Fruit fly (Drosophila melanogaster): Measurements from ENCODE around the gene CG14109.
A peak's percentile ranks its signal among the peaks of the same experiment; 100 is the strongest.

CG14109 gene

dm6 chr3L:13479609-13480240, 39.0 kb downstream of the CG14109 start (continued):
- TF ChIP-seq CG17361 (GFP tag; IDR thresholded peaks at IDR 0.05): peak; percentile 67; the same call in 2 of the 3 replicates
- peak; percentile 40 for TF ChIP-seq CG10147 (GFP tag; optimal IDR thresholded peaks at IDR 0.05)
- peak; percentile 60 for TF ChIP-seq CG18619 (GFP tag; optimal IDR thresholded peaks at IDR 0.05)
- peak; percentile 64 for TF ChIP-seq CG15269 (tag; optimal IDR thresholded peaks at IDR 0.05)
- no peak for TF ChIP-seq CG2875 (GFP tag; optimal IDR thresholded peaks at IDR 0.05)
- TF ChIP-seq crp (GFP tag; optimal IDR thresholded peaks at IDR 0.05): no peak
- peak; percentile 42; the same call in 1 of the 2 replicates for TF ChIP-seq CG9215 (GFP tag; IDR thresholded peaks at IDR 0.05)
- TF ChIP-seq Fer1 (GFP tag; optimal IDR thresholded peaks at IDR 0.05): peak; percentile 8
- TF ChIP-seq CG16815 (GFP tag; optimal IDR thresholded peaks at IDR 0.05): peak; percentile 18
- peak; percentile 42 for TF ChIP-seq CG11723 (GFP tag; optimal IDR thresholded peaks at IDR 0.05)
- TF ChIP-seq CG12659 (GFP tag; optimal IDR thresholded peaks at IDR 0.05): peak; percentile 57
- TF ChIP-seq wdn (GFP tag; IDR thresholded peaks at IDR 0.05): 0 out of 2 replicates have a peak, but pooled peaks have one; percentile 21
- peak; percentile 13; the same call in 1 of the 2 replicates for TF ChIP-seq seq (GFP tag; IDR thresholded peaks at IDR 0.05)
- peak; percentile 31 for TF ChIP-seq CG2712 (tag; optimal IDR thresholded peaks at IDR 0.05)
- TF ChIP-seq CG4730 (GFP tag; IDR thresholded peaks at IDR 0.05): no peak
- TF ChIP-seq bcd (GFP tag; optimal IDR thresholded peaks at IDR 0.05): peak; percentile 58
- peak; percentile 50 for TF ChIP-seq Dip3 (GFP tag; optimal IDR thresholded peaks at IDR 0.05)
- TF ChIP-seq NfI (GFP tag; optimal IDR thresholded peaks at IDR 0.05): peak; percentile 53
- TF ChIP-seq da (GFP tag; optimal IDR thresholded peaks at IDR 0.05): no peak
- TF ChIP-seq pan (optimal IDR thresholded peaks at IDR 0.05): no peak
- TF ChIP-seq pan (GFP tag; optimal IDR thresholded peaks at IDR 0.05 in 1 of 2, IDR thresholded peaks at IDR 0.05 in 1 of 2): peak in 1 of 2 experiments; percentile 62
- peak; percentile 40 for TF ChIP-seq CG15514 (GFP tag; optimal IDR thresholded peaks at IDR 0.05)
- TF ChIP-seq CG34224 (GFP tag; IDR thresholded peaks at IDR 0.05; ENCODE audit: partially characterized antibody): no peak
- peak; percentile 43 for TF ChIP-seq CG6813 (GFP tag; optimal IDR thresholded peaks at IDR 0.05)
- peak; percentile 46 for TF ChIP-seq CG12391 (tag; optimal IDR thresholded peaks at IDR 0.05)
- peak; percentile 41 for TF ChIP-seq CG10209 (GFP tag; optimal IDR thresholded peaks at IDR 0.05)
- TF ChIP-seq nau (GFP tag; optimal IDR thresholded peaks at IDR 0.05): no peak
- TF ChIP-seq stwl (tag; optimal IDR thresholded peaks at IDR 0.05): no peak
- TF ChIP-seq dan (GFP tag; IDR thresholded peaks at IDR 0.05): no peak
- TF ChIP-seq CG12219 (GFP tag; optimal IDR thresholded peaks at IDR 0.05): peak; percentile 31
- TF ChIP-seq abd-A (tag; optimal IDR thresholded peaks at IDR 0.05): peak; percentile 19
- TF ChIP-seq CG10654 (GFP tag; optimal IDR thresholded peaks at IDR 0.05): peak; percentile 46
- peak; percentile 88 for TF ChIP-seq sens (GFP tag)
- TF ChIP-seq Oli (tag; optimal IDR thresholded peaks at IDR 0.05): peak; percentile 63
- peak; percentile 78 for TF ChIP-seq CG3281 (GFP tag; optimal IDR thresholded peaks at IDR 0.05)
- TF ChIP-seq CG2678 (tag; optimal IDR thresholded peaks at IDR 0.05): peak; percentile 76
- TF ChIP-seq CG13424 (tag; optimal IDR thresholded peaks at IDR 0.05): peak; percentile 53
- peak; percentile 5 for TF ChIP-seq org-1 (GFP tag; optimal IDR thresholded peaks at IDR 0.05)
- TF ChIP-seq NFAT (GFP tag; IDR thresholded peaks at IDR 0.05): no peak
- TF ChIP-seq CG6683 (GFP tag; optimal IDR thresholded peaks at IDR 0.05): no peak
- peak; percentile 40 for TF ChIP-seq Asciz (GFP tag; optimal IDR thresholded peaks at IDR 0.05)
- peak; percentile 5 for TF ChIP-seq psq (GFP tag; optimal IDR thresholded peaks at IDR 0.05)
- TF ChIP-seq sqz (GFP tag; optimal IDR thresholded peaks at IDR 0.05): no peak
- peak; percentile 15 for TF ChIP-seq sug (tag; optimal IDR thresholded peaks at IDR 0.05)
- peak; percentile 39 for TF ChIP-seq sisA (GFP tag; IDR thresholded peaks at IDR 0.05)
- no peak for TF ChIP-seq CG11085 (GFP tag; IDR thresholded peaks at IDR 0.05)
- TF ChIP-seq CG12769 (tag; optimal IDR thresholded peaks at IDR 0.05): peak; percentile 52
- TF ChIP-seq Atf6 (GFP tag; IDR thresholded peaks at IDR 0.05): peak; percentile 33; the same call in 1 of the 2 replicates
